Fruit fly (Drosophila melanogaster): ENCODE results near the gene CG14210.
A peak's percentile ranks its signal among the peaks of the same experiment; 100 is the strongest.

CG14210 gene

DNA sequence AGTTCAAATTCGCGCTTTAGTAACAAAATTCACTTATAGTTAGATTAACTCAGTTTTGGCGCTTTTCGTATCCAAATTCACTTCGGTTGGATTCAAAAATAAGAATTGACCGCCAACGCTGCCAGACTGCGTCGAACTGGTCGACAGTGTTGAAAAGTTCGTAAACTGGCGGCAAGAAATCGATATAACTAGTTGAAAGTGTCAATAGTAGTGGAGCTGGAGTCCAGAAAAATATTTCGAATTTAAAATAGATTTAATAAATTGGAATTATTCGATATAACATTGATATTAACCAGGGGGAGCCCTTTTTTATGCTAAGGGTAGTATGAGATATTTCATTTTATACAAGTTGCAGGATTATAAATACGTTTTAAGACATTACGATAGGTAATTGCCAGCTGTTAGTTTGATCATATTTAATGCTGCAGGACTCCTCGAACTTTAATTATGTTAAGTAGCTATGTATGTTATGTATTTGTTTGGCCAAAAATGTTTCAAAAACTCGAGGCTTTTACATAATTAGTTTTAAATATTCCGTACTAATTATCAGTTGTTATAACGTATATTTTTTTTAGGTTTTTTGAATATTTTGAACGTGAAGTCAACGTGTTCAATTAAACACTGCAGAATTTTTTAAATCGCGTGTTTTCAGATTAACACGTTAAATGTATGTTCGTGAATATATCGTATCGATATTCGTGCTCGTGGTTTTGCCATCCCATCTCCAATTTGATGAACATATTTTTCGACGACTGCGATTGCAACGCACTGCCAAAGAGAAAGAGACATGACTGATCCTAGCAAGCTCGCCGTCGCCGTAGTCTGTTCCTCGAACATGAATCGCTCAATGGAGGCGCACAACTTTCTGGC is 48.1 kb downstream of the CG14210 start, which contains the start of the genes CG14223 and Ssu72 (continued):
- TF ChIP-seq pho (GFP tag; optimal IDR thresholded peaks at IDR 0.05) (no peak), Opbp (GFP tag; IDR thresholded peaks at IDR 0.05; ENCODE audit: partially characterized antibody) (peak; percentile 87), cg (GFP tag; optimal IDR thresholded peaks at IDR 0.05) (no peak), mam (GFP tag; optimal IDR thresholded peaks at IDR 0.05) (peak; percentile 19), CG11093 (GFP tag; IDR thresholded peaks at IDR 0.05) (no peak), Xrp1 (GFP tag; IDR thresholded peaks at IDR 0.05) (no peak), D19B (GFP tag; optimal IDR thresholded peaks at IDR 0.05) (no peak), CG3726 (GFP tag; IDR thresholded peaks at IDR 0.05) (no peak), CTCF (GFP tag; optimal IDR thresholded peaks at IDR 0.05) (no peak), jing (GFP tag; optimal IDR thresholded peaks at IDR 0.05) (no peak), ewg (GFP tag; optimal IDR thresholded peaks at IDR 0.05) (no peak), GATAe (GFP tag; conservative IDR thresholded peaks at IDR 0.05) (no peak), CG14860 (GFP tag; IDR thresholded peaks at IDR 0.05; ENCODE audit: partially characterized antibody) (peak; percentile 49; the same call in 2 of the 3 replicates), nom (GFP tag; optimal IDR thresholded peaks at IDR 0.05) (no peak), so (GFP tag; IDR thresholded peaks at IDR 0.05) (no peak), Blimp-1 (GFP tag; optimal IDR thresholded peaks at IDR 0.05) (no peak), CG11504 (tag; optimal IDR thresholded peaks at IDR 0.05) (no peak), twi (tag; optimal IDR thresholded peaks at IDR 0.05) (no peak), CG3847 (GFP tag; IDR thresholded peaks at IDR 0.05) (peak; percentile 95), CG6175 (GFP tag; IDR thresholded peaks at IDR 0.05) (no peak), CG2202 (tag; optimal IDR thresholded peaks at IDR 0.05) (no peak), ash1 (GFP tag; optimal IDR thresholded peaks at IDR 0.05) (no peak), Mad (GFP tag; optimal IDR thresholded peaks at IDR 0.05) (no peak), CG4820 (GFP tag; optimal IDR thresholded peaks at IDR 0.05) (no peak), Sin3A (optimal IDR thresholded peaks at IDR 0.05) (peak; percentile 22), Doc2 (GFP tag; IDR thresholded peaks at IDR 0.05) (no peak), CG15601 (tag; optimal IDR thresholded peaks at IDR 0.05) (no peak), Side (GFP tag; optimal IDR thresholded peaks at IDR 0.05) (no peak), fd64A (GFP tag; optimal IDR thresholded peaks at IDR 0.05) (no peak), tin (GFP tag; optimal IDR thresholded peaks at IDR 0.05) (no peak), CG12942 (GFP tag; optimal IDR thresholded peaks at IDR 0.05) (no peak), psq (GFP tag; optimal IDR thresholded peaks at IDR 0.05) (no peak), PHDP (tag; optimal IDR thresholded peaks at IDR 0.05) (no peak), CG15696 (tag; optimal IDR thresholded peaks at IDR 0.05) (no peak), pnt (GFP tag; optimal IDR thresholded peaks at IDR 0.05) (no peak), CG10274 (GFP tag; optimal IDR thresholded peaks at IDR 0.05) (no peak), exex (tag; optimal IDR thresholded peaks at IDR 0.05) (no peak), CG5245 (GFP tag; optimal IDR thresholded peaks at IDR 0.05) (no peak), gce (GFP tag; IDR thresholded peaks at IDR 0.05) (no peak), gcm (GFP tag; optimal IDR thresholded peaks at IDR 0.05) (no peak), knrl (GFP tag; IDR thresholded peaks at IDR 0.05; ENCODE audit: partially characterized antibody) (peak; percentile 78; the same call in 2 of the 3 replicates), danr (GFP tag; IDR thresholded peaks at IDR 0.05) (no peak), Hr39 (optimal IDR thresholded peaks at IDR 0.05) (no peak), az2 (GFP tag; optimal IDR thresholded peaks at IDR 0.05) (no peak), CG9797 (GFP tag; optimal IDR thresholded peaks at IDR 0.05) (no peak), CG3163 (GFP tag; optimal IDR thresholded peaks at IDR 0.05) (no peak), ftz-f1 (GFP tag; optimal IDR thresholded peaks at IDR 0.05) (no peak), sna (GFP tag; IDR thresholded peaks at IDR 0.05; ENCODE audit: partially characterized antibody) (peak; percentile 74), Sry-δ (GFP tag; optimal IDR thresholded peaks at IDR 0.05) (peak; percentile 78), lov (optimal IDR thresholded peaks at IDR 0.05) (no peak), lov (GFP tag; IDR thresholded peaks at IDR 0.05) (no peak)

All from whole organism, embryonic.